Worm (Caenorhabditis elegans): Measurements from ENCODE around the gene pitr-3.
A peak's percentile ranks its signal among the peaks of the same experiment; 100 is the strongest.

The pitr-3 gene

DNA sequence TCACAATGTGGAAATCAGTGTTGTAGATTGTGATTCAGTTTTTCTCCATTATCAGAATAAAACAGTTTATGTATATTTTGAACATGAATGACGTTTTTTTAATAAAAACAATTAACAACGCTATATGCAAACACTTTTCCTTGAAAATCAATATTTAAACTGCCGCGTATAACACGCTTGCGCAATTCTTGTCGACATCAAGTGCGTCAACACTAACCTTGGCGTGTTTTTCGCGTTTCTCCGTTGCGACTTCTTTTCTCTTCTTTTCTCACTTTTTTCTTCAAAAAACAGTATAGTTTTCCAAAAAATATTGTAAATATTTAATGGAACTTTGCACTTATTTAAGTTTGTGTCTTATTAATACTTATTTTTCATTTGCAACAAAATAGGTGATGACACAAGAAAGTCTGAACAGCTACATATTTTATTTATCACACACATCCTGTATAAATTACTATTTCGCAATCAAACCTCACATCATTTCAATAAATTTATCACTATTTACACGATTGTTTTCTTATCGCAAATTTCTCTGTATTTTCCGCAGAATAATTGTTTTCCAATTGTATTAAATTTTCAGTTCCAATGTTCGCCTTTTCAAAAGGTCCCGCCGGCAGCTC lies 34.1 kb upstream of the pitr-3 start, which contains the start of gene spas-1 (continued):
- TF ChIP-seq daf-19 (GFP tag; conservative IDR thresholded peaks at IDR 0.05) (no peak), gei-8 (GFP tag; optimal IDR thresholded peaks at IDR 0.05) (no peak), dmd-6 (GFP tag; IDR thresholded peaks at IDR 0.05) (peak; percentile 57), zag-1 (tag; optimal IDR thresholded peaks at IDR 0.05) (no peak), sdz-12 (GFP tag; optimal IDR thresholded peaks at IDR 0.05) (no peak), nhr-77 (tag; optimal IDR thresholded peaks at IDR 0.05) (peak; percentile 92), mxl-3 (GFP tag; optimal IDR thresholded peaks at IDR 0.05) (peak; percentile 50), unc-39 (tag; optimal IDR thresholded peaks at IDR 0.05) (no peak), cey-2 (tag; optimal IDR thresholded peaks at IDR 0.05; ENCODE audit: borderline replicate concordance, insufficient read depth) (no peak), skn-1 (tag; optimal IDR thresholded peaks at IDR 0.05) (no peak), ztf-7 (tag; optimal IDR thresholded peaks at IDR 0.05) (peak; percentile 47), ama-1 (optimal IDR thresholded peaks at IDR 0.05) (no peak), set-16 (GFP tag; IDR thresholded peaks at IDR 0.05) (no peak), Y105C5A.15 (GFP tag; IDR thresholded peaks at IDR 0.05) (no peak), zip-2 (tag; optimal IDR thresholded peaks at IDR 0.05) (peak; percentile 54), lin-29 (GFP tag; IDR thresholded peaks at IDR 0.05) (no peak), hif-1 (tag; optimal IDR thresholded peaks at IDR 0.05) (peak in 1 of 2 experiments; percentile 51), hmg-1.1 (GFP tag; IDR thresholded peaks at IDR 0.05) (peak; percentile 65), ceh-32 (tag; optimal IDR thresholded peaks at IDR 0.05; ENCODE audit: poor library complexity) (no peak), duxl-1 (tag; optimal IDR thresholded peaks at IDR 0.05; ENCODE audit: poor library complexity) (peak; percentile 68), arid-1 (GFP tag; conservative IDR thresholded peaks at IDR 0.05) (no peak), T20F7.1 (GFP tag; optimal IDR thresholded peaks at IDR 0.05) (peak; percentile 87), aha-1 (tag) (peak; percentile 85), snpc-4 (tag; optimal IDR thresholded peaks at IDR 0.05) (no peak), nhr-25 (tag; optimal IDR thresholded peaks at IDR 0.05; ENCODE audit: borderline replicate concordance, insufficient read depth) (peak; percentile 52), F37D6.2 (tag; optimal IDR thresholded peaks at IDR 0.05) (peak; percentile 50), daf-16 (GFP tag; optimal IDR thresholded peaks at IDR 0.05) (peak in 1 of 2 experiments; percentile 20), daf-16 (tag; optimal IDR thresholded peaks at IDR 0.05) (peak; percentile 27), mdl-1 (tag; optimal IDR thresholded peaks at IDR 0.05) (peak in 1 of 2 experiments; percentile 35)

- TF ChIP-seq lin-39 (tag; optimal IDR thresholded peaks at IDR 0.05) (no peak), nhr-25 (tag; optimal IDR thresholded peaks at IDR 0.05; ENCODE audit: borderline replicate concordance, insufficient read depth) (no peak), daf-16 (GFP tag; optimal IDR thresholded peaks at IDR 0.05) (no peak), daf-16 (tag; optimal IDR thresholded peaks at IDR 0.05) (peak; percentile 26), nhr-41 (GFP tag; IDR thresholded peaks at IDR 0.05) (no peak)
Observed at ce11 chrV:9173789-9174188, 32.6 kb upstream of the pitr-3 start, which contains the start of gene pqn-16. Gene pqn-16 (plus strand): TSS chrV:9174089.

- TF ChIP-seq spr-1 (tag; optimal IDR thresholded peaks at IDR 0.05) (no peak), hlh-11 (tag; optimal IDR thresholded peaks at IDR 0.05) (peak; percentile 28), daf-16 (GFP tag; optimal IDR thresholded peaks at IDR 0.05) (no peak), daf-16 (tag; optimal IDR thresholded peaks at IDR 0.05) (peak; percentile 92), pqm-1 (tag; optimal IDR thresholded peaks at IDR 0.05) (peak; percentile 29), ama-1 (optimal IDR thresholded peaks at IDR 0.05) (no peak), nhr-77 (tag; optimal IDR thresholded peaks at IDR 0.05) (peak; percentile 61), dve-1 (tag; optimal IDR thresholded peaks at IDR 0.05; ENCODE audit: insufficient read depth) (peak; percentile 59), nhr-28 (tag; optimal IDR thresholded peaks at IDR 0.05) (peak; percentile 68), dmd-6 (GFP tag; IDR thresholded peaks at IDR 0.05) (peak; percentile 18; the same call in 1 of the 2 replicates)
Observed at ce11 chrV:9172989-9173388, 31.8 kb upstream of the pitr-3 start, which contains the start of gene gad-3. Gene gad-3 (minus strand): TSS chrV:9173005.
